Worm (Caenorhabditis elegans): ENCODE results near the gene C48B4.8.

- TF ChIP-seq klf-2 (GFP tag; conservative IDR thresholded peaks at IDR 0.05) (no peak), T22C8.4 (GFP tag; IDR thresholded peaks at IDR 0.05) (no peak), ztf-29 (GFP tag; IDR thresholded peaks at IDR 0.05) (no peak), cog-1 (tag; optimal IDR thresholded peaks at IDR 0.05) (no peak), ref-1 (GFP tag; conservative IDR thresholded peaks at IDR 0.05) (no peak)
Measured at ce11 chrIII:9598168-9598567, 37.1 kb upstream of the C48B4.8 start, which contains the start of gene F58A4.1.

Measured in whole organism, midembryonic.